Worm (Caenorhabditis elegans) whole organism, early embryonic: Measurements from ENCODE around the gene zip-7.

Source experiments
- ama-1 ChIP-seq: fragments of 150-350 bp; optimal IDR thresholded peaks from 2 replicates; lab custom pipeline; 2014
- pes-1 ChIP-seq: fragments of 200-800 bp; sonication (Bioruptor generic); IDR thresholded peaks from 2 replicates; pipeline ENCODE4 v1.3.6; 2022; ENCODE audit warnings: missing genetic modification reagents, missing genetic modification characterization, missing compliant biosample characterization

- TF ChIP-seq pes-1 (no peak), ama-1 (lab: Kevin White, UChicago) (no peak)
Observed at ce11 chrIV:16501855-16502254, 3.6 kb downstream of the zip-7 start.
